Fruit fly (Drosophila melanogaster) whole organism, adult: ENCODE measurements around the gene CG18746.

ENCODE experiments used
- CG11617 ChIP-seq: fragments of 200-800 bp; sonication (Bioruptor generic); optimal IDR thresholded peaks from 2 replicates; lab custom pipeline; 2017; ENCODE audit warnings: mild to moderate bottlenecking, missing biosample characterization, missing genetic modification reagents, missing genetic modification characterization
- CG14711 ChIP-seq: fragments of 200-800 bp; sonication (Bioruptor generic); optimal IDR thresholded peaks from 2 replicates; lab custom pipeline; 2018; ENCODE audit warnings: missing biosample characterization, mild to moderate bottlenecking, missing genetic modification characterization, moderate library complexity
- CG1620 ChIP-seq: fragments of 200-800 bp; sonication (Bioruptor generic); optimal IDR thresholded peaks from 2 replicates; lab custom pipeline; 2016; ENCODE audit warnings: missing biosample characterization, missing genetic modification characterization
- CG33017 ChIP-seq: fragments of 200-800 bp; sonication (Bioruptor generic); optimal IDR thresholded peaks from 2 replicates; lab custom pipeline; 2018; ENCODE audit warnings: missing biosample characterization, mild to moderate bottlenecking, missing genetic modification characterization, moderate library complexity
- Crg-1 ChIP-seq: fragments of 200-800 bp; sonication (Bioruptor generic); optimal IDR thresholded peaks from 2 replicates; lab custom pipeline; 2016; ENCODE audit warnings: missing biosample characterization, missing genetic modification characterization
- Mnt ChIP-seq: fragments of 200-800 bp; sonication (Bioruptor generic); optimal IDR thresholded peaks from 2 replicates; lab custom pipeline; 2016; ENCODE audit warnings: missing biosample characterization, mild to moderate bottlenecking, missing genetic modification characterization
- cic ChIP-seq: fragments of 200-800 bp; sonication (Bioruptor generic); optimal IDR thresholded peaks from 2 replicates; lab custom pipeline; 2017; ENCODE audit warnings: missing biosample characterization, mild to moderate bottlenecking, missing genetic modification characterization, moderate library complexity
- cnc ChIP-seq, 2 experiments: fragments of >200 bp; optimal IDR thresholded peaks; 2 replicates each; lab custom pipeline; 2017
- kay ChIP-seq: fragments of 200-800 bp; sonication (Bioruptor generic); peaks from one replicate; lab custom pipeline; 2016; ENCODE audit warnings: missing biosample characterization, missing genetic modification characterization, borderline replicate concordance
- pad ChIP-seq: fragments of 200-800 bp; sonication (Bioruptor generic); optimal IDR thresholded peaks from 3 replicates; lab custom pipeline; 2017; ENCODE audit warnings: missing biosample characterization, missing genetic modification characterization, mild to moderate bottlenecking, moderate library complexity, missing genetic modification reagents
- tj ChIP-seq: fragments of 200-800 bp; sonication (Bioruptor generic); optimal IDR thresholded peaks from 3 replicates; lab custom pipeline; 2017; ENCODE audit warnings: missing biosample characterization, mild to moderate bottlenecking, missing genetic modification characterization, moderate library complexity

DNA sequence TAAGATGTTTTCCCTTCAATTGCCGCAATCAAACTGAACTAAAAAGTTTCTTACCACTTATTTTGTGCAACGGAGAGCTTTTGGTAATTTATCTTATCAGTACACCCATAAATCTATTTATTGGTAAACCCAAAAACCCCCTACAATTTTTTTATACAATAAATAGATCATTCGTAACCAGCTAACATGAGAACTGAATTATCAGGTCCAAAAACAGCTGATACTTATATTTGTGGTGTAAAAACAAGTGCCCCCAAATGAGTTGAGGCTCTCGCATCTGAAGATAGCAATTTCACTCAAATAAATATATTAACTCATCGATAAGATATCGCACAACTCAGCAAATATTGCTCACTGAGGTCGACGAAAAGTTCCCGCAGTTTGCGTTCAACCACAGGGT, 2.1 kb downstream of the CG18746 start, which contains the start of gene CG18748:
- TF ChIP-seq CG33017 (tag; lab: Kevin White, UChicago) (no peak), Mnt (GFP tag; lab: Kevin White, UChicago) (peak; percentile 5), CG1620 (no peak), CG11617 (GFP tag; lab: Kevin White, UChicago) (peak; percentile 0), cnc (optimal IDR thresholded peaks at IDR 0.05; lab: Kevin White, UChicago) (no peak), kay (GFP tag; lab: Kevin White, UChicago) (peak; percentile 27), Crg-1 (GFP tag; lab: Kevin White, UChicago) (no peak), pad (no peak), tj (GFP tag; lab: Kevin White, UChicago) (no peak), CG14711 (tag; lab: Kevin White, UChicago) (no peak), cic (GFP tag; lab: Kevin White, UChicago) (peak; percentile 65)
